Fruit fly (Drosophila melanogaster): ENCODE results near the gene Smyd3.

Smyd3 gene

DNA sequence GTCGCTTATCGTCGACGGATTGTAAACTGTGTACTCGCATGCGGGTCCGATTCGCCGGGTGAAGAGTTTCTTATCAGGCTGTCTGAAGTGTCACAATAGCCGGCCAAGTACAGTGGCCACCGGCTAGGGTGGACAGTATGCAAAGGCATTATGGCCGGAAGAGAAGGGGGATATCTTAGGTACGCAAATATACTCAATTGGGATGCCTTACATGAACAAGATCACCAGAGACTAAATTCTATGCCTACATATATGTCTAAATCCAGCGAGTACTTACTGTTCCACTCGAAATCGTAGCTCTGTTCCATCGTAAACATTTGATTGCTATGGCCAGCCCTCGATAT lies 15.0 kb downstream of the Smyd3 start (continued):
- no peak for TF ChIP-seq pita (GFP tag; optimal IDR thresholded peaks at IDR 0.05)

DNA sequence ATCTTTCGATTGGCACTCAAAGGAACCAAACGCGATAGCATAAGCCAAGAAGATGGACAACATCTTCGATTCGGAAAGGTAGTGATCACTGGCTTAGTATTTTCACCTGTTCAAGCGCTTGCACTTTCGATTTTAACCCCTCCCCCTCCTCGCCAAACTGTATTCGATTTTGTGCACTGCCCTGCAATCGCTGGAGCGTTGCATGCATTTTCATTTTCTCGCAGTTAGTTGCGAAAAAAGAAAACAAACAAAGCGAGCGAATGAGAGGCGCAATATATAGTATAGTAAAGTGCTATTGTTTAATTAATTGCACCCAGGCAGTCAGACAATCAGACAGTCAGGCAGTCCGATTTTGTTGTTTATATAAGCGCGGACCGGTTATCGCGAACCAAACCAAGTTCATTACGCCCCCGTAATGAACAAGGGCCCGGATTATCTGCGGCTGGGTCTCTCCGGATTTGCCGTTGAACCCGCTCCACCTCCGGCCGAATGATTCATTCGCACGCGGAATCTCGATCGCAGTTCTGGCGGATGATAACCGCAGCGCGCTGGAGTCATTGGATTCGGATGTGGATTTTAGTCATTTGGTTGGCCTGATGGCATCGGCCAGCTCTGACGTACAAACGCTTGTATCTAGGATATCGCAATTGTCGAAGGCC lies 15.5 kb downstream of the Smyd3 start:
- 0 out of 4 replicates have a peak, but pooled peaks have one; percentile 23 for TF ChIP-seq chinmo (GFP tag; IDR thresholded peaks at IDR 0.05; ENCODE audit: partially characterized antibody)
- TF ChIP-seq CG18619 (GFP tag; optimal IDR thresholded peaks at IDR 0.05), result no peak

DNA sequence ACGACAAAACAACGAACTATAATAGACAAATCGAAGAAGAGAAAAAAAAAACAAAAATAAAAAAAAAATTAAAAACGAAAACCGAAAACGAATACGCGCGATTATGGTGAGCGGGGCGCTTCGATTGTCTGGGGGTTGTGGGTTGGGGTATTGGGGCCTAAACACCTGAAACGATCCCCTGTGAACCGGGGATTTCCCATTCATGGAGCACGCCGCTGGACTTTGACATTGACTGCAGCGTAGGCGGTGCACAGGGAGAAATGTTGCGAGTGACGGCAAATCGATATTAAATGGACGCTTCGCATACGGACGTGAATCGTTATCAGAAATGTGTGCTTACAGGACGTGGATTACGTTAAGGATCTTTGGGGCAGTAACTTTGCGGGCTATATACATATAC lies 16.4 kb downstream of the Smyd3 start:
- TF ChIP-seq HHEX (GFP tag; optimal IDR thresholded peaks at IDR 0.05), result no peak
- TF ChIP-seq nom (GFP tag; optimal IDR thresholded peaks at IDR 0.05), result peak; percentile 66

DNA sequence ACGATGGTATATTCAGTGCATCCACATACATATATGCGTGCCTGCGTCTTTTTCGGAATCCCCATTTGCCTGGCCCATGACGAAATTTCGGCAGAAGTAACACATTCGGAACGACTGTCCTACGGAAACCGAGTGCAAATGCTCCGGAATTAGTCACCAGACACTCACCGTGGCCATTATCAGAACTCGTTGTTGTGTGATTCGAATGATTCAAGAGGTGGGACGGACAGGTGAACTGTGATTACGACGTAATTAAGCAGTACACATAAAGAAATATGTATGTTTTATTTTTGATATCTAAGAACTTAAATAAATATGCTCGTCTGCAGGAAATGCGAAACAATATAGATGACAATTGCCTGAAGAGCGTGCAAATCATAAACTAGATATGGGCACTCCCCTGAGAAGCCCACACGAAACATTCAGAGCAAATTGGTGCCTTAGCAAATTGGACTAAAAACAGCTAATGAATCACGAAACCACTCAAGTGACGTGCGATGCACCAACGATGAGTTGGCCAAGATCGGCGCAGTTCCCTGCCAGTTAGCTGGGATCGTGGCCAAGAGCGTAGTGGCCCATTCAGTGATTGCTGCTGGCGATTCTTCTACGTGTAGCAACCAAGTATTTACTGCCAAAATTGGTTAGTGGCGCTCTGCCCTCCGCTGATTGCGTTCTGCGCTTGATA lies 17.2 kb downstream of the Smyd3 start:
- TF ChIP-seq HLHmδ (GFP tag; optimal IDR thresholded peaks at IDR 0.05), result no peak
- no peak for TF ChIP-seq abd-A (tag; optimal IDR thresholded peaks at IDR 0.05)
- TF ChIP-seq phol (tag; optimal IDR thresholded peaks at IDR 0.05), result peak; percentile 6
- no peak for TF ChIP-seq chm (GFP tag; IDR thresholded peaks at IDR 0.05)
- TF ChIP-seq CG14965 (GFP tag; optimal IDR thresholded peaks at IDR 0.05; ENCODE audit: borderline replicate concordance), result no peak
- TF ChIP-seq Ravus (GFP tag; IDR thresholded peaks at IDR 0.05), result no peak
- TF ChIP-seq CG2678 (tag; optimal IDR thresholded peaks at IDR 0.05), result peak; percentile 74
- TF ChIP-seq slp2 (GFP tag; optimal IDR thresholded peaks at IDR 0.05), result no peak
- TF ChIP-seq Fer3 (tag; optimal IDR thresholded peaks at IDR 0.05), result peak; percentile 8
- peak; percentile 23 for TF ChIP-seq CG34376 (GFP tag; optimal IDR thresholded peaks at IDR 0.05)
- no peak for TF ChIP-seq H2.0 (GFP tag; IDR thresholded peaks at IDR 0.05)
- TF ChIP-seq CG9609 (GFP tag; optimal IDR thresholded peaks at IDR 0.05), result peak; percentile 12
- peak; percentile 29 for TF ChIP-seq nmo (GFP tag; optimal IDR thresholded peaks at IDR 0.05)
- TF ChIP-seq CG9932 (GFP tag; IDR thresholded peaks at IDR 0.05), result peak; percentile 38; the same call in 1 of the 2 replicates
- 0 out of 3 replicates have a peak, but pooled peaks have one; percentile 42 for TF ChIP-seq CG11456 (GFP tag; IDR thresholded peaks at IDR 0.05)
- TF ChIP-seq HLH3B (GFP tag; IDR thresholded peaks at IDR 0.05), result no peak
- no peak for TF ChIP-seq usp (GFP tag; optimal IDR thresholded peaks at IDR 0.05)
- no peak for TF ChIP-seq ato (GFP tag; IDR thresholded peaks at IDR 0.05; ENCODE audit: partially characterized antibody)
- TF ChIP-seq slbo (GFP tag; IDR thresholded peaks at IDR 0.05), result 0 out of 2 replicates have a peak, but pooled peaks have one; percentile 55
- TF ChIP-seq ATbp (GFP tag; optimal IDR thresholded peaks at IDR 0.05), result no peak
- no peak for TF ChIP-seq CG10979 (tag; optimal IDR thresholded peaks at IDR 0.05)
- TF ChIP-seq CG6689 (GFP tag; IDR thresholded peaks at IDR 0.05), result 0 out of 2 replicates have a peak, but pooled peaks have one; percentile 13
- peak; percentile 34; the same call in 1 of the 2 replicates for TF ChIP-seq CG3847 (GFP tag; IDR thresholded peaks at IDR 0.05)
- TF ChIP-seq Drgx (GFP tag; IDR thresholded peaks at IDR 0.05), result no peak
- no peak for TF ChIP-seq eve (GFP tag; optimal IDR thresholded peaks at IDR 0.05)
- TF ChIP-seq CG8281 (tag; optimal IDR thresholded peaks at IDR 0.05), result no peak
- no peak for TF ChIP-seq Deaf1 (tag; optimal IDR thresholded peaks at IDR 0.05)
- TF ChIP-seq CG3726 (GFP tag; IDR thresholded peaks at IDR 0.05), result no peak
- peak; percentile 59 for TF ChIP-seq grau (tag; optimal IDR thresholded peaks at IDR 0.05)
- no peak for TF ChIP-seq br (optimal IDR thresholded peaks at IDR 0.05)
- TF ChIP-seq bbx (GFP tag; IDR thresholded peaks at IDR 0.05; ENCODE audit: partially characterized antibody), result no peak
- peak; percentile 37 for TF ChIP-seq CG8924 (tag; optimal IDR thresholded peaks at IDR 0.05)
- TF ChIP-seq toy (GFP tag; IDR thresholded peaks at IDR 0.05), result no peak
- no peak for TF ChIP-seq yki (optimal IDR thresholded peaks at IDR 0.05)
- TF ChIP-seq cas (GFP tag; IDR thresholded peaks at IDR 0.05), result no peak
- no peak for TF ChIP-seq slou (GFP tag; optimal IDR thresholded peaks at IDR 0.05)
- no peak for TF ChIP-seq so (GFP tag; IDR thresholded peaks at IDR 0.05)
- TF ChIP-seq CG15514 (GFP tag; optimal IDR thresholded peaks at IDR 0.05), result peak; percentile 27
- peak; percentile 16 for TF ChIP-seq CG17359 (tag; optimal IDR thresholded peaks at IDR 0.05)
